Fruit fly (Drosophila melanogaster): ENCODE measurements around the gene TORIP.

Gene TORIP

dm6 chr3L:19812491-19812890 lies 7.6 kb upstream of the TORIP start (continued):
- TF ChIP-seq CG5180 (GFP tag; optimal IDR thresholded peaks at IDR 0.05) (no peak), vvl (GFP tag; IDR thresholded peaks at IDR 0.05) (peak; percentile 58), Vsx1 (GFP tag; optimal IDR thresholded peaks at IDR 0.05) (no peak), inv (GFP tag; IDR thresholded peaks at IDR 0.05; ENCODE audit: partially characterized antibody) (no peak), Hsf (GFP tag; optimal IDR thresholded peaks at IDR 0.05) (no peak)

dm6 chr3L:19807521-19807920 lies 2.6 kb upstream of the TORIP start:
- TF ChIP-seq CG17912 (GFP tag; optimal IDR thresholded peaks at IDR 0.05) (no peak), CG34422 (GFP tag; IDR thresholded peaks at IDR 0.05) (0 out of 3 replicates have a peak, but pooled peaks have one; percentile 2), lola (GFP tag; optimal IDR thresholded peaks at IDR 0.05) (no peak), cg (GFP tag; optimal IDR thresholded peaks at IDR 0.05) (no peak), sens (GFP tag) (peak; percentile 24), CG13296 (GFP tag; optimal IDR thresholded peaks at IDR 0.05) (no peak), grn (GFP tag; optimal IDR thresholded peaks at IDR 0.05) (no peak), CG15514 (GFP tag; optimal IDR thresholded peaks at IDR 0.05) (peak; percentile 91)

- peak; percentile 44 for TF ChIP-seq CG2116 (GFP tag; optimal IDR thresholded peaks at IDR 0.05)
- peak; percentile 15 for TF ChIP-seq HmgZ (tag; optimal IDR thresholded peaks at IDR 0.05)
- TF ChIP-seq gce (GFP tag; IDR thresholded peaks at IDR 0.05) = no peak
- TF ChIP-seq Chrac-16 (GFP tag; optimal IDR thresholded peaks at IDR 0.05) = no peak
- TF ChIP-seq Max (GFP tag; optimal IDR thresholded peaks at IDR 0.05) = peak; percentile 21
- no peak for TF ChIP-seq crc (GFP tag; optimal IDR thresholded peaks at IDR 0.05)
- TF ChIP-seq Dp (GFP tag; optimal IDR thresholded peaks at IDR 0.05) = peak; percentile 31
- TF ChIP-seq Dek (tag; optimal IDR thresholded peaks at IDR 0.05) = no peak
- TF ChIP-seq CG9876 (GFP tag; optimal IDR thresholded peaks at IDR 0.05) = no peak
- no peak for TF ChIP-seq CG11093 (GFP tag; IDR thresholded peaks at IDR 0.05)
- no peak for TF ChIP-seq yki (optimal IDR thresholded peaks at IDR 0.05)
- TF ChIP-seq CG15601 (tag; optimal IDR thresholded peaks at IDR 0.05) = no peak
- no peak for TF ChIP-seq hkb (optimal IDR thresholded peaks at IDR 0.05)
- TF ChIP-seq hkb (GFP tag; IDR thresholded peaks at IDR 0.05) = 0 out of 2 replicates have a peak, but pooled peaks have one; percentile 20
- TF ChIP-seq Scr (GFP tag; IDR thresholded peaks at IDR 0.05; ENCODE audit: partially characterized antibody) = peak; percentile 71
- peak; percentile 65; the same call in 1 of the 2 replicates for TF ChIP-seq Bgb (GFP tag; IDR thresholded peaks at IDR 0.05; ENCODE audit: partially characterized antibody)
- TF ChIP-seq CG34224 (GFP tag; IDR thresholded peaks at IDR 0.05; ENCODE audit: partially characterized antibody) = peak; percentile 59
- TF ChIP-seq CG10321 (GFP tag; IDR thresholded peaks at IDR 0.05) = no peak
- peak; percentile 48 for TF ChIP-seq E2f2 (GFP tag; IDR thresholded peaks at IDR 0.05)
- peak; percentile 46; the same call in 1 of the 2 replicates for TF ChIP-seq inv (GFP tag; IDR thresholded peaks at IDR 0.05; ENCODE audit: partially characterized antibody)
- TF ChIP-seq so (GFP tag; IDR thresholded peaks at IDR 0.05) = no peak
- TF ChIP-seq Hr51 (GFP tag; optimal IDR thresholded peaks at IDR 0.05) = no peak
- peak; percentile 52 for TF ChIP-seq trem (tag; optimal IDR thresholded peaks at IDR 0.05)
- peak; percentile 73; the same call in 3 of the 4 replicates for TF ChIP-seq Dll (GFP tag; IDR thresholded peaks at IDR 0.05; ENCODE audit: partially characterized antibody)
- no peak for TF ChIP-seq Deaf1 (tag; optimal IDR thresholded peaks at IDR 0.05)
- no peak for TF ChIP-seq CG17328 (GFP tag; IDR thresholded peaks at IDR 0.05)
- TF ChIP-seq CG8290 (GFP tag; optimal IDR thresholded peaks at IDR 0.05) = no peak
- no peak for TF ChIP-seq CG8290 (tag; optimal IDR thresholded peaks at IDR 0.05)
- TF ChIP-seq CG6791 (GFP tag; IDR thresholded peaks at IDR 0.05; ENCODE audit: partially characterized antibody) = peak; percentile 73
- peak; percentile 71 for TF ChIP-seq Dref (GFP tag; IDR thresholded peaks at IDR 0.05)
- TF ChIP-seq YL-1 (GFP tag; optimal IDR thresholded peaks at IDR 0.05) = peak; percentile 57
- peak in 1 of 2 experiments; percentile 86 for TF ChIP-seq crp (GFP tag; optimal IDR thresholded peaks at IDR 0.05)
- TF ChIP-seq da (GFP tag; optimal IDR thresholded peaks at IDR 0.05) = no peak
- peak; percentile 11 for TF ChIP-seq gfzf (GFP tag; optimal IDR thresholded peaks at IDR 0.05)
- TF ChIP-seq gcm (GFP tag; optimal IDR thresholded peaks at IDR 0.05) = peak; percentile 63
- no peak for TF ChIP-seq sima (GFP tag; optimal IDR thresholded peaks at IDR 0.05)
Measured at dm6 chr3L:19807103-19807502, 2.2 kb upstream of the TORIP start, which contains the start of the genes CG14104 and Kap-alpha1. Gene CG14104 (minus strand): TSS chr3L:19807199. Gene Kap-alpha1 (plus strand): TSS chr3L:19807232.
